Fruit fly (Drosophila melanogaster) whole organism, embryonic: ENCODE data around the gene CG9747.

Source experiments
- Blimp-1 ChIP-seq: fragments of 200-800 bp; sonication (Bioruptor generic); optimal IDR thresholded peaks from 3 replicates; lab custom pipeline; 2018; ENCODE audit warnings: missing biosample characterization, missing genetic modification characterization, mild to moderate bottlenecking, moderate library complexity, missing genetic modification reagents
- C15 ChIP-seq: fragments of 200-800 bp; sonication (Bioruptor generic); IDR thresholded peaks from 3 replicates; pipeline ENCODE4 v1.3.6; 2022; ENCODE audit warnings: missing biosample characterization, missing genetic modification characterization
- CG10431 ChIP-seq: fragments of 200-800 bp; sonication (Bioruptor generic); optimal IDR thresholded peaks from 3 replicates; lab custom pipeline; 2018; ENCODE audit warnings: missing biosample characterization, mild to moderate bottlenecking, missing genetic modification characterization
- CG10462 ChIP-seq: fragments of 200-800 bp; sonication (Bioruptor generic); optimal IDR thresholded peaks from 2 replicates; lab custom pipeline; 2016; ENCODE audit warnings: missing biosample characterization, missing genetic modification characterization
- CG1603 ChIP-seq: fragments of 200-800 bp; sonication (Bioruptor generic); optimal IDR thresholded peaks from 2 replicates; lab custom pipeline; 2019; ENCODE audit warnings: missing biosample characterization, mild to moderate bottlenecking, missing genetic modification characterization, moderate library complexity
- CG16779 ChIP-seq: fragments of 200-800 bp; sonication (Bioruptor generic); IDR thresholded peaks from 2 replicates; pipeline ENCODE4 v1.3.6; 2022; ENCODE audit warnings: missing biosample characterization, missing genetic modification characterization
- CG17359 ChIP-seq: fragments of 200-800 bp; sonication (Bioruptor generic); optimal IDR thresholded peaks from 3 replicates; lab custom pipeline; 2018; ENCODE audit warnings: missing biosample characterization, mild to moderate bottlenecking, missing genetic modification characterization, moderate library complexity
- CG18011 ChIP-seq: fragments of 200-800 bp; sonication (Bioruptor generic); optimal IDR thresholded peaks from 2 replicates; lab custom pipeline; 2017; ENCODE audit warnings: missing biosample characterization, missing genetic modification characterization, mild to moderate bottlenecking, moderate library complexity, missing genotype
- CG18599 ChIP-seq: fragments of 200-800 bp; sonication (Bioruptor generic); optimal IDR thresholded peaks from 3 replicates; lab custom pipeline; 2017; ENCODE audit warnings: missing biosample characterization, missing genetic modification characterization, mild to moderate bottlenecking, moderate library complexity, missing genetic modification reagents
- CG2712 ChIP-seq: fragments of 200-800 bp; optimal IDR thresholded peaks from 3 replicates; lab custom pipeline; 2019; ENCODE audit warnings: missing biosample characterization, mild to moderate bottlenecking, missing genetic modification characterization, moderate library complexity
- CG34224 ChIP-seq: fragments of 200-800 bp; sonication (Bioruptor generic); IDR thresholded peaks from 3 replicates; pipeline ENCODE4 v1.3.6; 2022; ENCODE audit warnings: missing biosample characterization, missing genetic modification characterization; ENCODE audit not compliant: partially characterized antibody
- CG8089 ChIP-seq: fragments of 200-800 bp; sonication (Bioruptor generic); optimal IDR thresholded peaks from 3 replicates; lab custom pipeline; 2016; ENCODE audit warnings: missing biosample characterization, missing genetic modification characterization
- CG9437 ChIP-seq: fragments of 200-800 bp; sonication (Bioruptor generic); optimal IDR thresholded peaks from 2 replicates; lab custom pipeline; 2018; ENCODE audit warnings: missing biosample characterization, mild to moderate bottlenecking, missing genetic modification characterization
- CG9876 ChIP-seq: fragments of 200-800 bp; sonication (Bioruptor generic); optimal IDR thresholded peaks from 2 replicates; lab custom pipeline; 2016; ENCODE audit warnings: missing biosample characterization, missing genetic modification characterization
- D ChIP-seq, 2 experiments: fragments of 200-800 bp in 1 of 2; fragments of >200 bp in 1 of 2; sonication (Bioruptor generic) in 1 of 2; optimal IDR thresholded peaks; 2 replicates in 1 of 2; 3 replicates in 1 of 2; lab custom pipeline; 2017; ENCODE audit warnings: mild to moderate bottlenecking in 1 of 2, missing biosample characterization in 1 of 2, missing genetic modification characterization in 1 of 2, missing genetic modification reagents in 1 of 2
- Deaf1 ChIP-seq: fragments of 200-800 bp; optimal IDR thresholded peaks from 3 replicates; lab custom pipeline; 2019; ENCODE audit warnings: missing biosample characterization, mild to moderate bottlenecking, missing genetic modification characterization, moderate library complexity
- Dref ChIP-seq: fragments of 200-800 bp; sonication (Bioruptor generic); IDR thresholded peaks from 2 replicates; pipeline ENCODE4 v1.3.6; 2022; ENCODE audit warnings: missing biosample characterization, missing genetic modification characterization
- Ets97D ChIP-seq: fragments of 200-800 bp; sonication (Bioruptor generic); optimal IDR thresholded peaks from 3 replicates; lab custom pipeline; 2016; ENCODE audit warnings: missing biosample characterization, missing genetic modification characterization
- Fer1 ChIP-seq: fragments of 200-800 bp; sonication (Bioruptor generic); optimal IDR thresholded peaks from 2 replicates; lab custom pipeline; 2017; ENCODE audit warnings: missing biosample characterization, mild to moderate bottlenecking, missing genetic modification characterization
- Hr3 ChIP-seq: fragments of 200-800 bp; sonication (Bioruptor generic); optimal IDR thresholded peaks from 3 replicates; lab custom pipeline; 2016; ENCODE audit warnings: missing biosample characterization, missing genetic modification characterization
- Lim3 ChIP-seq: fragments of 200-800 bp; sonication (Bioruptor generic); IDR thresholded peaks from 2 replicates; pipeline ENCODE4 v1.3.6; 2022; ENCODE audit warnings: missing biosample characterization, missing genetic modification characterization
- NC2α ChIP-seq: fragments of 200-800 bp; sonication (Bioruptor generic); optimal IDR thresholded peaks from 2 replicates; lab custom pipeline; 2016; ENCODE audit warnings: missing biosample characterization, missing genetic modification characterization
- NC2β ChIP-seq: fragments of 200-800 bp; sonication (Bioruptor generic); optimal IDR thresholded peaks from 2 replicates; lab custom pipeline; 2016; ENCODE audit warnings: missing biosample characterization, missing genetic modification characterization
- Poxn ChIP-seq: fragments of 200-800 bp; sonication (Bioruptor generic); IDR thresholded peaks from 2 replicates; pipeline ENCODE4 v1.3.6; 2022; ENCODE audit warnings: missing biosample characterization, missing genetic modification characterization
- Side ChIP-seq: fragments of 200-800 bp; sonication (Bioruptor generic); optimal IDR thresholded peaks from 2 replicates; lab custom pipeline; 2016; ENCODE audit warnings: missing biosample characterization, missing genetic modification characterization
- Sox100B ChIP-seq: fragments of 200-800 bp; sonication (Bioruptor generic); optimal IDR thresholded peaks from 3 replicates; lab custom pipeline; 2018; ENCODE audit warnings: missing biosample characterization, mild to moderate bottlenecking, missing genetic modification characterization
- TFAM ChIP-seq: fragments of 200-800 bp; sonication (Bioruptor generic); optimal IDR thresholded peaks from 2 replicates; lab custom pipeline; 2017; ENCODE audit warnings: missing biosample characterization, missing genetic modification characterization, inconsistent platforms
- YL-1 ChIP-seq: fragments of 200-800 bp; sonication (Bioruptor generic); optimal IDR thresholded peaks from 3 replicates; lab custom pipeline; 2017; ENCODE audit warnings: missing biosample characterization, mild to moderate bottlenecking, missing genetic modification characterization
- bcd ChIP-seq: fragments of 200-800 bp; sonication (Bioruptor generic); optimal IDR thresholded peaks from 2 replicates; lab custom pipeline; 2017; ENCODE audit warnings: missing biosample characterization, mild to moderate bottlenecking, missing genetic modification characterization
- caup ChIP-seq: fragments of 200-800 bp; sonication (Bioruptor generic); optimal IDR thresholded peaks from 3 replicates; lab custom pipeline; 2017; ENCODE audit warnings: missing biosample characterization, mild to moderate bottlenecking, missing genetic modification characterization, moderate library complexity; ENCODE audit not compliant: severe bottlenecking
- chinmo ChIP-seq: fragments of 200-800 bp; sonication (Bioruptor generic); IDR thresholded peaks from 4 replicates; pipeline ENCODE4 v1.3.6; 2022; ENCODE audit warnings: missing biosample characterization, missing genetic modification characterization; ENCODE audit not compliant: partially characterized antibody
- corto ChIP-seq: fragments of 200-800 bp; sonication (Bioruptor generic); optimal IDR thresholded peaks from 2 replicates; lab custom pipeline; 2016; ENCODE audit warnings: missing biosample characterization, mild to moderate bottlenecking, missing genetic modification characterization, moderate library complexity
- disco-r ChIP-seq: fragments of 200-800 bp; sonication (Bioruptor generic); optimal IDR thresholded peaks from 2 replicates; lab custom pipeline; 2016; ENCODE audit warnings: missing biosample characterization, missing genetic modification characterization
- fu2 ChIP-seq: fragments of 200-800 bp; sonication (Bioruptor generic); optimal IDR thresholded peaks from 2 replicates; lab custom pipeline; 2016; ENCODE audit warnings: missing biosample characterization, missing genetic modification characterization
- grau ChIP-seq: fragments of 200-800 bp; optimal IDR thresholded peaks from 3 replicates; lab custom pipeline; 2019; ENCODE audit warnings: missing biosample characterization, mild to moderate bottlenecking, missing genetic modification characterization, moderate library complexity
- gsb ChIP-seq: fragments of 200-800 bp; sonication (Bioruptor generic); IDR thresholded peaks from 2 replicates; pipeline ENCODE4 v1.3.6; 2022; ENCODE audit warnings: missing biosample characterization, missing genetic modification characterization
- h ChIP-seq: fragments of >200 bp; optimal IDR thresholded peaks from 2 replicates; lab custom pipeline; 2017
- her ChIP-seq: fragments of 200-800 bp; sonication (Bioruptor generic); optimal IDR thresholded peaks from 2 replicates; lab custom pipeline; 2016; ENCODE audit warnings: missing biosample characterization, missing genetic modification characterization
- hkb ChIP-seq, 2 experiments: fragments of 200-800 bp in 1 of 2; fragments of >200 bp in 1 of 2; sonication (Bioruptor generic) in 1 of 2; IDR thresholded peaks in 1 of 2; optimal IDR thresholded peaks in 1 of 2; 2 replicates each; pipeline versions ENCODE4 v1.3.6 to Lab custom; 2017 to 2022; ENCODE audit warnings: missing biosample characterization in 1 of 2, missing genetic modification characterization in 1 of 2
- kah ChIP-seq: fragments of 200-800 bp; sonication (Bioruptor generic); optimal IDR thresholded peaks from 2 replicates; lab custom pipeline; 2018; ENCODE audit warnings: missing biosample characterization, mild to moderate bottlenecking, missing genetic modification characterization
- mam ChIP-seq: fragments of 200-800 bp; sonication (Bioruptor generic); optimal IDR thresholded peaks from 3 replicates; lab custom pipeline; 2016; ENCODE audit warnings: missing biosample characterization, missing genetic modification characterization
- pan ChIP-seq, 4 experiments: fragments of >200 bp in 3 of 4; fragments of 200-800 bp in 1 of 4; sonication (Bioruptor generic) in 1 of 4; optimal IDR thresholded peaks in 3 of 4; IDR thresholded peaks in 1 of 4; 2 replicates each; pipeline versions ENCODE4 v1.3.6 to Lab custom; 2017 to 2022; ENCODE audit warnings: missing biosample characterization in 2 of 4, missing genetic modification characterization in 2 of 4, mixed read lengths in 1 of 4
- ranshi ChIP-seq: fragments of 200-800 bp; sonication (Bioruptor generic); IDR thresholded peaks from 2 replicates; pipeline ENCODE4 v1.3.6; 2022; ENCODE audit warnings: missing biosample characterization, missing genetic modification characterization
- ro ChIP-seq: fragments of 200-800 bp; sonication (Bioruptor generic); IDR thresholded peaks from 2 replicates; pipeline ENCODE4 v1.3.6; 2022; ENCODE audit warnings: missing biosample characterization, missing genetic modification characterization
- row ChIP-seq: fragments of 200-800 bp; sonication (Bioruptor generic); IDR thresholded peaks from 3 replicates; pipeline ENCODE4 v1.3.6; 2022; ENCODE audit warnings: missing biosample characterization, missing genetic modification characterization
- sens ChIP-seq: fragments of 200-800 bp; sonication (Bioruptor generic); peaks from one replicate; lab custom pipeline; 2016; ENCODE audit warnings: missing biosample characterization, missing genetic modification characterization
- stwl ChIP-seq: fragments of 200-800 bp; sonication (Bioruptor generic); optimal IDR thresholded peaks from 3 replicates; lab custom pipeline; 2018; ENCODE audit warnings: missing biosample characterization, mild to moderate bottlenecking, missing genetic modification characterization, moderate library complexity
- tio ChIP-seq: fragments of 200-800 bp; sonication (Bioruptor generic); optimal IDR thresholded peaks from 2 replicates; lab custom pipeline; 2017; ENCODE audit warnings: missing biosample characterization, missing genetic modification characterization, inconsistent platforms
- trh ChIP-seq: fragments of 200-800 bp; sonication (Bioruptor generic); optimal IDR thresholded peaks from 2 replicates; lab custom pipeline; 2016; ENCODE audit warnings: missing biosample characterization, missing genetic modification characterization
- wek ChIP-seq: fragments of 200-800 bp; sonication (Bioruptor generic); optimal IDR thresholded peaks from 3 replicates; lab custom pipeline; 2018; ENCODE audit warnings: missing biosample characterization, mild to moderate bottlenecking, missing genetic modification characterization, moderate library complexity

The CG9747 gene

DNA sequence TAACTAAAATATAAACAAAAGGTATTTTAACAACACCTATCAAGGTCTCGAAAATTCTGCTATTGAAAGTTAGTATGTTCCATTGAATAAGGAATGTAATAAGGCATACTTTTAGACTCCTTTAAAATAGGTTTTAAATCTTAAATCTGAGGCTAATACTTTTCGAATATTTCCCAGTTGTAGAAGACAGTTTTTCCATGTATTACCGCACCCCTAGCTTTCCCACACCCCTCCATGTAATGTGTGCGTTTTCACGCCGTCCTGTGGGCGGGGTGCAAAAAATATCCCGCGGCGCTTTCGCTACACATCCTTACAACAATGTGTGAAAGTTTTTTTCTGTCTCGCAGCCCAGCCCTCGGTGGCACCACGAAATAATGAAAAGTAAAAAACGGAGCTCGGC lies 33.5 kb upstream of the CG9747 start (continued):
- TF ChIP-seq NC2β (GFP tag; lab: Kevin White, UChicago) = no peak
- no peak for TF ChIP-seq CG34224 (GFP tag; lab: Robert Waterston, UW)
- TF ChIP-seq ro (GFP tag; lab: Robert Waterston, UW) = no peak
- TF ChIP-seq disco-r = no peak
- no peak for TF ChIP-seq CG16779
- TF ChIP-seq CG9876 (GFP tag; lab: Kevin White, UChicago) = no peak
- TF ChIP-seq h (lab: Kevin White, UChicago) = no peak
- TF ChIP-seq CG9437 (GFP tag; lab: Kevin White, UChicago) = no peak
- no peak for TF ChIP-seq her (GFP tag; lab: Kevin White, UChicago)
- no peak for TF ChIP-seq Lim3 (GFP tag; lab: Robert Waterston, UW)
- TF ChIP-seq CG8089 = no peak
- no peak for TF ChIP-seq chinmo (GFP tag; lab: Robert Waterston, UW)
- no peak for TF ChIP-seq NC2α (GFP tag; lab: Kevin White, UChicago)
- no peak for TF ChIP-seq Dref (GFP tag; lab: Robert Waterston, UW)
- no peak for TF ChIP-seq trh (GFP tag; lab: Kevin White, UChicago)
- no peak for TF ChIP-seq tio (GFP tag; lab: Kevin White, UChicago)
- no peak for TF ChIP-seq YL-1 (GFP tag; lab: Kevin White, UChicago)
- TF ChIP-seq CG18011 (GFP tag; lab: Kevin White, UChicago) = no peak
- TF ChIP-seq TFAM (GFP tag; lab: Kevin White, UChicago) = no peak
- TF ChIP-seq stwl (tag; lab: Kevin White, UChicago) = no peak
- TF ChIP-seq Fer1 (GFP tag; lab: Kevin White, UChicago) = peak; percentile 8
- peak; percentile 92 for TF ChIP-seq CG10431 (GFP tag; lab: Kevin White, UChicago)
- no peak for TF ChIP-seq wek
- no peak for TF ChIP-seq Sox100B
- TF ChIP-seq CG17359 (tag; lab: Kevin White, UChicago) = no peak
- TF ChIP-seq Hr3 (GFP tag; lab: Kevin White, UChicago) = no peak
- no peak for TF ChIP-seq Side (GFP tag; lab: Kevin White, UChicago)
- no peak for TF ChIP-seq kah (GFP tag; lab: Kevin White, UChicago)
- no peak for TF ChIP-seq pan (optimal IDR thresholded peaks at IDR 0.05; lab: Kevin White, UChicago)
- TF ChIP-seq pan (GFP tag; optimal IDR thresholded peaks at IDR 0.05 in 1 of 2, IDR thresholded peaks at IDR 0.05 in 1 of 2) = no peak
- TF ChIP-seq C15 = no peak
- TF ChIP-seq fu2 (GFP tag; lab: Kevin White, UChicago) = no peak
- peak; percentile 11 for TF ChIP-seq grau (tag; lab: Kevin White, UChicago)
- TF ChIP-seq Poxn (GFP tag; lab: Robert Waterston, UW) = no peak
- no peak for TF ChIP-seq Deaf1 (tag; lab: Kevin White, UChicago)
- TF ChIP-seq mam (GFP tag; lab: Kevin White, UChicago) = no peak
- TF ChIP-seq CG10462 (GFP tag; lab: Kevin White, UChicago) = no peak
- TF ChIP-seq CG1603 (tag; lab: Kevin White, UChicago) = no peak
- TF ChIP-seq ranshi = no peak
- TF ChIP-seq caup = no peak
- no peak for TF ChIP-seq hkb (optimal IDR thresholded peaks at IDR 0.05; lab: Kevin White, UChicago)
- no peak for TF ChIP-seq hkb (GFP tag; IDR thresholded peaks at IDR 0.05; lab: Robert Waterston, UW)
- no peak for TF ChIP-seq gsb (GFP tag; lab: Robert Waterston, UW)
- TF ChIP-seq Ets97D (GFP tag; lab: Kevin White, UChicago) = no peak
- peak; percentile 54 for TF ChIP-seq row
- TF ChIP-seq bcd = no peak
- TF ChIP-seq CG18599 (GFP tag; lab: Kevin White, UChicago) = peak; percentile 44
- TF ChIP-seq D (optimal IDR thresholded peaks at IDR 0.05; lab: Kevin White, UChicago) = no peak
- peak; percentile 12 for TF ChIP-seq D (GFP tag; optimal IDR thresholded peaks at IDR 0.05; lab: Kevin White, UChicago)
- peak; percentile 17 for TF ChIP-seq sens
- TF ChIP-seq corto (GFP tag; lab: Kevin White, UChicago) = no peak
- peak; percentile 11 for TF ChIP-seq Blimp-1 (GFP tag; lab: Kevin White, UChicago)
- TF ChIP-seq CG2712 (tag; lab: Kevin White, UChicago) = peak; percentile 12
